Fruit fly (Drosophila melanogaster) ovary, adult (tissue): ENCODE results near the gene Ku80.

Experiments used
- CG17801 ChIP-seq: fragments of 200-800 bp; optimal IDR thresholded peaks from 2 replicates; lab custom pipeline; 2019; ENCODE audit warnings: missing biosample characterization, mild to moderate bottlenecking, missing genetic modification characterization, moderate library complexity; ENCODE audit not compliant: partially characterized antibody

The Ku80 gene

dm6 chr2L:15770978-15771377, at the start of gene Ku80:
Gene Ku80, minus strand, starts transcription at chr2L:15771159.
- TF ChIP-seq CG17801 (GFP tag; lab: Kevin White, UChicago), result no peak

- TF ChIP-seq CG17801 (GFP tag; lab: Kevin White, UChicago), result no peak
Observed at dm6 chr2L:15812041-15812440, 41.1 kb upstream of the Ku80 start, which contains the start of gene CG42876. Gene CG42876, minus strand, starts transcription at chr2L:15812141.

dm6 chr2L:15796300-15796699, 25.3 kb upstream of the Ku80 start:
- no peak for TF ChIP-seq CG17801 (GFP tag; lab: Kevin White, UChicago)

dm6 chr2L:15783785-15784184, 12.8 kb upstream of the Ku80 start, which contains the start of gene t-Grip91:
Gene t-Grip91, plus strand, starts transcription at chr2L:15784085.
- no peak for TF ChIP-seq CG17801 (GFP tag; lab: Kevin White, UChicago)

- TF ChIP-seq CG17801 (GFP tag; lab: Kevin White, UChicago), result no peak
Observed at dm6 chr2L:15782996-15783395, 12.0 kb upstream of the Ku80 start.

- no peak for TF ChIP-seq CG17801 (GFP tag; lab: Kevin White, UChicago)
Observed at dm6 chr2L:15776752-15777151, 5.8 kb upstream of the Ku80 start, which contains the start of gene CG43760. Gene CG43760, minus strand, starts transcription at chr2L:15776852.

dm6 chr2L:15773013-15773412, 2.1 kb upstream of the Ku80 start, which contains the start of gene CG31826:
Gene CG31826, minus strand, starts transcription at chr2L:15773113.
- TF ChIP-seq CG17801 (GFP tag; lab: Kevin White, UChicago), result no peak

- no peak for TF ChIP-seq CG17801 (GFP tag; lab: Kevin White, UChicago)
Observed at dm6 chr2L:15768097-15768496, 2.9 kb downstream of the Ku80 start, which contains the start of gene wek. Gene wek, minus strand, starts transcription at chr2L:15768349.

dm6 chr2L:15764029-15764428, 6.9 kb downstream of the Ku80 start, which contains the start of gene CG3793:
Gene CG3793, plus strand, starts transcription at chr2L:15764220.
- TF ChIP-seq CG17801 (GFP tag; lab: Kevin White, UChicago), result no peak

- no peak for TF ChIP-seq CG17801 (GFP tag; lab: Kevin White, UChicago)
Observed at dm6 chr2L:15763401-15763800, 7.6 kb downstream of the Ku80 start.

- peak; percentile 29 for TF ChIP-seq CG17801 (GFP tag; lab: Kevin White, UChicago)
Observed at dm6 chr2L:15762466-15762865, 8.5 kb downstream of the Ku80 start, which contains the start of gene Gli. Gene Gli, minus strand, starts transcription at chr2L:15762758.

- TF ChIP-seq CG17801 (GFP tag; lab: Kevin White, UChicago), result peak; percentile 37
Observed at dm6 chr2L:15761409-15762407, 9.3 kb downstream of the Ku80 start.

- no peak for TF ChIP-seq CG17801 (GFP tag; lab: Kevin White, UChicago)
Observed at dm6 chr2L:15760666-15761065, 10.3 kb downstream of the Ku80 start.

dm6 chr2L:15752096-15752495, 18.9 kb downstream of the Ku80 start, which contains the start of gene Mtr4:
Gene Mtr4, plus strand, starts transcription at chr2L:15752263.
- no peak for TF ChIP-seq CG17801 (GFP tag; lab: Kevin White, UChicago)

- no peak for TF ChIP-seq CG17801 (GFP tag; lab: Kevin White, UChicago)
Observed at dm6 chr2L:15751259-15751555, 19.8 kb downstream of the Ku80 start.
